Worm (Caenorhabditis elegans): ENCODE results near the gene cst-2.

cst-2 gene

ce11 chrX:4295917-4296316, 39.9 kb downstream of the cst-2 start:
- TF ChIP-seq aha-1 (tag; optimal IDR thresholded peaks at IDR 0.05) = no peak
- no peak for TF ChIP-seq nhr-11 (tag; optimal IDR thresholded peaks at IDR 0.05)
- no peak for TF ChIP-seq swsn-7 (tag; optimal IDR thresholded peaks at IDR 0.05)
- peak; percentile 96 for TF ChIP-seq dsc-1 (tag; optimal IDR thresholded peaks at IDR 0.05)
- no peak for TF ChIP-seq skn-1 (tag; optimal IDR thresholded peaks at IDR 0.05)
- TF ChIP-seq nhr-237 (tag; optimal IDR thresholded peaks at IDR 0.05) = no peak
- TF ChIP-seq lir-3 (tag; optimal IDR thresholded peaks at IDR 0.05; ENCODE audit: poor library complexity) = no peak
- no peak for TF ChIP-seq lin-39 (tag; optimal IDR thresholded peaks at IDR 0.05)
- TF ChIP-seq zip-4 (GFP tag; optimal IDR thresholded peaks at IDR 0.05) = no peak
- no peak for TF ChIP-seq egl-27 (tag; optimal IDR thresholded peaks at IDR 0.05)
- no peak for TF ChIP-seq nhr-19 (GFP tag; conservative IDR thresholded peaks at IDR 0.05)
- peak; percentile 86 for TF ChIP-seq fkh-4 (tag; optimal IDR thresholded peaks at IDR 0.05; ENCODE audit: borderline replicate concordance)

- TF ChIP-seq hlh-17 (GFP tag; optimal IDR thresholded peaks at IDR 0.05; ENCODE audit: borderline replicate concordance) = no peak
- TF ChIP-seq nhr-237 (tag; optimal IDR thresholded peaks at IDR 0.05) = no peak
- TF ChIP-seq isw-1 (GFP tag; IDR thresholded peaks at IDR 0.05) = no peak
- TF ChIP-seq lin-14 (GFP tag; optimal IDR thresholded peaks at IDR 0.05) = peak; percentile 59
- TF ChIP-seq nhr-28 (tag; optimal IDR thresholded peaks at IDR 0.05) = no peak
- no peak for TF ChIP-seq ets-5 (GFP tag; IDR thresholded peaks at IDR 0.05)
- no peak for TF ChIP-seq unc-98 (GFP tag; IDR thresholded peaks at IDR 0.05)
- no peak for TF ChIP-seq swsn-7 (tag; optimal IDR thresholded peaks at IDR 0.05)
- no peak for TF ChIP-seq elt-2 (tag; optimal IDR thresholded peaks at IDR 0.05)
- peak; percentile 26 for TF ChIP-seq nhr-20 (tag; optimal IDR thresholded peaks at IDR 0.05)
- no peak for TF ChIP-seq hpl-2 (GFP tag; optimal IDR thresholded peaks at IDR 0.05)
- no peak for TF ChIP-seq nhr-12 (tag; optimal IDR thresholded peaks at IDR 0.05)
- TF ChIP-seq Y116A8C.19 (tag; optimal IDR thresholded peaks at IDR 0.05; ENCODE audit: borderline replicate concordance) = no peak
- TF ChIP-seq egl-13 (tag; optimal IDR thresholded peaks at IDR 0.05) = no peak
- no peak for TF ChIP-seq ama-1 (optimal IDR thresholded peaks at IDR 0.05)
- TF ChIP-seq tlp-1 (tag; optimal IDR thresholded peaks at IDR 0.05) = no peak
- no peak for TF ChIP-seq C16A3.4 (tag; optimal IDR thresholded peaks at IDR 0.05)
- TF ChIP-seq C04F5.9 (tag; optimal IDR thresholded peaks at IDR 0.05) = no peak
- peak; percentile 2 for TF ChIP-seq nhr-90 (tag; optimal IDR thresholded peaks at IDR 0.05; ENCODE audit: poor library complexity)
- TF ChIP-seq rnt-1 (tag; optimal IDR thresholded peaks at IDR 0.05) = peak; percentile 44
- no peak for TF ChIP-seq pqm-1 (tag; optimal IDR thresholded peaks at IDR 0.05)
- TF ChIP-seq nhr-19 (GFP tag; conservative IDR thresholded peaks at IDR 0.05) = peak; percentile 48
- TF ChIP-seq snu-23 (GFP tag; optimal IDR thresholded peaks at IDR 0.05) = peak; percentile 38
- TF ChIP-seq alr-1 (tag; optimal IDR thresholded peaks at IDR 0.05; ENCODE audit: borderline replicate concordance) = no peak
- TF ChIP-seq lin-15B (tag; optimal IDR thresholded peaks at IDR 0.05) = no peak
- TF ChIP-seq pag-3 (tag; optimal IDR thresholded peaks at IDR 0.05; ENCODE audit: borderline replicate concordance, insufficient read depth) = no peak
- peak; percentile 33 for TF ChIP-seq nhr-71 (tag; optimal IDR thresholded peaks at IDR 0.05)
- TF ChIP-seq lsy-2 (tag; optimal IDR thresholded peaks at IDR 0.05) = no peak
- TF ChIP-seq zip-4 (GFP tag; optimal IDR thresholded peaks at IDR 0.05) = no peak
These were observed 40.9 kb downstream of the cst-2 start for ce11 chrX:4294957-4295356.

ce11 chrX:4289805-4290204, 46.0 kb downstream of the cst-2 start:
- no peak for TF ChIP-seq F16B12.6 (tag; optimal IDR thresholded peaks at IDR 0.05)
- TF ChIP-seq snpc-4 (tag; optimal IDR thresholded peaks at IDR 0.05) = no peak
- no peak for TF ChIP-seq nhr-237 (tag; optimal IDR thresholded peaks at IDR 0.05)
- no peak for TF ChIP-seq zag-1 (tag; optimal IDR thresholded peaks at IDR 0.05)
- TF ChIP-seq xbp-1 (tag; optimal IDR thresholded peaks at IDR 0.05) = no peak
- no peak for TF ChIP-seq mab-9 (GFP tag; IDR thresholded peaks at IDR 0.05)
- TF ChIP-seq nhr-12 (tag; optimal IDR thresholded peaks at IDR 0.05) = no peak
- TF ChIP-seq pqm-1 (tag; optimal IDR thresholded peaks at IDR 0.05) = no peak
- no peak for TF ChIP-seq elt-3 (tag; optimal IDR thresholded peaks at IDR 0.05)
- no peak for TF ChIP-seq fkh-10 (GFP tag; optimal IDR thresholded peaks at IDR 0.05)
- TF ChIP-seq lin-35 (GFP tag; optimal IDR thresholded peaks at IDR 0.05) = no peak
- no peak for TF ChIP-seq pax-3 (tag; optimal IDR thresholded peaks at IDR 0.05)

Measured in whole organism, L1 larva.